Worm (Caenorhabditis elegans) whole organism, L1 larva: Measurements from ENCODE around the gene srg-69.

Source experiments
- C04F5.9 ChIP-seq: sonication (generic microtip); optimal IDR thresholded peaks from 2 replicates; lab custom pipeline; 2016; ENCODE audit warnings: missing genetic modification characterization, missing compliant biosample characterization
- C16A3.4 ChIP-seq: fragments of 150-350 bp; optimal IDR thresholded peaks from 2 replicates; lab custom pipeline; 2014; ENCODE audit warnings: missing biosample characterization, missing genetic modification characterization
- Y116A8C.19 ChIP-seq: sonication (generic microtip); optimal IDR thresholded peaks from 2 replicates; lab custom pipeline; 2016; ENCODE audit warnings: missing compliant biosample characterization, missing genetic modification characterization, borderline replicate concordance
- alr-1 ChIP-seq: fragments of 200-800 bp; sonication (Bioruptor generic); optimal IDR thresholded peaks from 2 replicates; lab custom pipeline; 2018; ENCODE audit warnings: borderline replicate concordance, mild to moderate bottlenecking, missing genetic modification characterization, missing compliant biosample characterization
- aly-2 ChIP-seq: fragments of 150-350 bp; optimal IDR thresholded peaks from 2 replicates; lab custom pipeline; 2014; ENCODE audit warnings: missing biosample characterization, missing genetic modification characterization
- blmp-1 ChIP-seq: fragments of 150-350 bp; optimal IDR thresholded peaks from 2 replicates; lab custom pipeline; 2014; ENCODE audit warnings: missing biosample characterization, missing genetic modification characterization
- ceh-63 ChIP-seq: fragments of 200-800 bp; sonication (Bioruptor generic); optimal IDR thresholded peaks from 2 replicates; lab custom pipeline; 2018; ENCODE audit warnings: mild to moderate bottlenecking, missing genetic modification characterization, missing compliant biosample characterization
- ceh-8 ChIP-seq: fragments of 200-800 bp; sonication (Bioruptor generic); optimal IDR thresholded peaks from 2 replicates; lab custom pipeline; 2018; ENCODE audit warnings: mild to moderate bottlenecking, missing genetic modification characterization, moderate library complexity, missing compliant biosample characterization
- ceh-88 ChIP-seq: fragments of 200-800 bp; sonication (Bioruptor generic); IDR thresholded peaks from 2 replicates; pipeline ENCODE4 v1.3.6; 2022; ENCODE audit warnings: missing genetic modification characterization, missing compliant biosample characterization
- ceh-90 ChIP-seq: sonication (generic microtip); optimal IDR thresholded peaks from 2 replicates; lab custom pipeline; 2016; ENCODE audit warnings: missing genetic modification characterization, missing compliant biosample characterization
- ces-1 ChIP-seq: fragments of 150-350 bp; optimal IDR thresholded peaks from 2 replicates; lab custom pipeline; 2014; ENCODE audit warnings: missing biosample characterization, missing genetic modification reagents, missing genetic modification characterization
- efl-3 ChIP-seq: fragments of 200-800 bp; sonication (Bioruptor generic); optimal IDR thresholded peaks from 2 replicates; lab custom pipeline; 2018; ENCODE audit warnings: mild to moderate bottlenecking, missing genetic modification characterization, missing compliant biosample characterization
- egl-13 ChIP-seq: sonication (generic microtip); optimal IDR thresholded peaks from 2 replicates; lab custom pipeline; 2016; ENCODE audit warnings: missing genotype, missing genetic modification reagents, missing genetic modification characterization, missing compliant biosample characterization
- elt-3 ChIP-seq, 6 experiments: fragments of 150-350 bp in 1 of 6; sonication (generic microtip); optimal IDR thresholded peaks; 2 replicates each; lab custom pipeline; 2017 to 2018; ENCODE audit warnings: missing biosample characterization in 6 of 6, missing genetic modification characterization in 6 of 6, inconsistent platforms in 1 of 6
- fkh-8 ChIP-seq: sonication (generic microtip); optimal IDR thresholded peaks from 2 replicates; lab custom pipeline; 2016; ENCODE audit warnings: mild to moderate bottlenecking, missing genetic modification characterization, missing compliant biosample characterization
- fos-1 ChIP-seq: fragments of 150-350 bp; optimal IDR thresholded peaks from 2 replicates; lab custom pipeline; 2014; ENCODE audit warnings: missing biosample characterization, missing genetic modification characterization
- hlh-4 ChIP-seq: sonication (generic microtip); optimal IDR thresholded peaks from 2 replicates; lab custom pipeline; 2016; ENCODE audit warnings: mild to moderate bottlenecking, missing genetic modification characterization, missing compliant biosample characterization
- hpl-2 ChIP-seq: fragments of 150-350 bp; optimal IDR thresholded peaks from 2 replicates; lab custom pipeline; 2014; ENCODE audit warnings: missing biosample characterization, missing genetic modification reagents, missing genetic modification characterization
- irx-1 ChIP-seq: sonication (generic microtip); optimal IDR thresholded peaks from 2 replicates; lab custom pipeline; 2016; ENCODE audit warnings: missing genetic modification characterization, missing compliant biosample characterization
- isw-1 ChIP-seq: fragments of 200-800 bp; sonication (Bioruptor generic); IDR thresholded peaks from 2 replicates; pipeline ENCODE4 v1.3.6; 2022; ENCODE audit warnings: missing genetic modification characterization, missing compliant biosample characterization
- jun-1 ChIP-seq: fragments of 150-350 bp; optimal IDR thresholded peaks from 2 replicates; lab custom pipeline; 2014; ENCODE audit warnings: missing biosample characterization, missing genetic modification reagents, missing genetic modification characterization
- lin-13 ChIP-seq: fragments of 150-350 bp; optimal IDR thresholded peaks from 2 replicates; lab custom pipeline; 2014; ENCODE audit warnings: missing biosample characterization, missing genetic modification reagents, missing genetic modification characterization
- lin-14 ChIP-seq: fragments of 200-800 bp; sonication (Bioruptor generic); optimal IDR thresholded peaks from 2 replicates; lab custom pipeline; 2018; ENCODE audit warnings: mild to moderate bottlenecking, missing genetic modification characterization, moderate library complexity, missing compliant biosample characterization
- lin-35 ChIP-seq, 2 experiments: fragments of 150-350 bp; optimal IDR thresholded peaks; 2 replicates each; lab custom pipeline; 2014; ENCODE audit warnings: missing biosample characterization in 2 of 2, missing genetic modification characterization in 2 of 2, missing genetic modification reagents in 2 of 2
- lir-3 ChIP-seq: sonication (generic microtip); optimal IDR thresholded peaks from 2 replicates; lab custom pipeline; 2016; ENCODE audit warnings: mild to moderate bottlenecking, missing genetic modification characterization, moderate library complexity, missing compliant biosample characterization; ENCODE audit not compliant: poor library complexity
- lsy-2 ChIP-seq, 2 experiments: fragments of 150-350 bp; optimal IDR thresholded peaks; 2 replicates each; lab custom pipeline; 2014; ENCODE audit warnings: missing biosample characterization in 2 of 2, missing genetic modification characterization in 2 of 2
- mep-1 ChIP-seq: fragments of 150-350 bp; optimal IDR thresholded peaks from 2 replicates; lab custom pipeline; 2014; ENCODE audit warnings: missing biosample characterization, missing genetic modification characterization
- nhr-11 ChIP-seq: fragments of 150-350 bp; optimal IDR thresholded peaks from 2 replicates; lab custom pipeline; 2014; ENCODE audit warnings: missing biosample characterization, missing genetic modification characterization
- nhr-12 ChIP-seq: sonication (generic microtip); optimal IDR thresholded peaks from 2 replicates; lab custom pipeline; 2017; ENCODE audit warnings: missing biosample characterization, missing genetic modification characterization
- nhr-19 ChIP-seq: fragments of 200-800 bp; sonication (Bioruptor generic); conservative IDR thresholded peaks from 2 replicates; pipeline ENCODE4 v1.3.6; 2022; ENCODE audit warnings: missing genetic modification characterization, missing compliant biosample characterization
- nhr-237 ChIP-seq: fragments of 150-350 bp; optimal IDR thresholded peaks from 2 replicates; lab custom pipeline; 2014; ENCODE audit warnings: missing biosample characterization, missing genetic modification characterization
- nhr-28 ChIP-seq: fragments of 150-350 bp; optimal IDR thresholded peaks from 2 replicates; lab custom pipeline; 2014; ENCODE audit warnings: missing biosample characterization, missing genetic modification characterization
- nhr-47 ChIP-seq: sonication (generic microtip); optimal IDR thresholded peaks from 2 replicates; lab custom pipeline; 2016; ENCODE audit warnings: mild to moderate bottlenecking, missing genetic modification characterization, moderate library complexity, missing compliant biosample characterization
- nhr-71 ChIP-seq: sonication (generic microtip); optimal IDR thresholded peaks from 2 replicates; lab custom pipeline; 2016; ENCODE audit warnings: mild to moderate bottlenecking, missing genetic modification characterization, moderate library complexity, missing compliant biosample characterization
- nhr-84 ChIP-seq: sonication (generic microtip); optimal IDR thresholded peaks from 2 replicates; lab custom pipeline; 2017; ENCODE audit warnings: missing biosample characterization, missing genetic modification characterization
- nhr-85 ChIP-seq: sonication (generic microtip); peaks from one replicate; lab custom pipeline; 2016; ENCODE audit warnings: missing genetic modification characterization, inconsistent platforms, missing compliant biosample characterization
- pag-3 ChIP-seq: sonication (generic microtip); optimal IDR thresholded peaks from 2 replicates; lab custom pipeline; 2017; ENCODE audit warnings: missing genetic modification characterization, mild to moderate bottlenecking, missing compliant biosample characterization, antibody characterized with exemption, borderline replicate concordance; ENCODE audit not compliant: insufficient read depth
- pax-3 ChIP-seq: fragments of 200-800 bp; sonication (Bioruptor generic); optimal IDR thresholded peaks from 2 replicates; lab custom pipeline; 2018; ENCODE audit warnings: mild to moderate bottlenecking, missing genetic modification characterization, moderate library complexity, missing compliant biosample characterization
- pqm-1 ChIP-seq: sonication (generic microtip); optimal IDR thresholded peaks from 3 replicates; lab custom pipeline; 2017; ENCODE audit warnings: missing biosample characterization, missing genetic modification characterization
- snu-23 ChIP-seq: sonication (generic microtip); optimal IDR thresholded peaks from 2 replicates; lab custom pipeline; 2016; ENCODE audit warnings: missing genetic modification characterization, missing compliant biosample characterization
- sox-4 ChIP-seq: sonication (generic microtip); optimal IDR thresholded peaks from 2 replicates; lab custom pipeline; 2016; ENCODE audit warnings: missing genetic modification characterization, missing compliant biosample characterization
- sptf-1 ChIP-seq: fragments of 150-350 bp; optimal IDR thresholded peaks from 2 replicates; lab custom pipeline; 2014; ENCODE audit warnings: missing biosample characterization, missing genetic modification characterization
- sup-37 ChIP-seq: fragments of 200-800 bp; sonication (Bioruptor generic); optimal IDR thresholded peaks from 2 replicates; lab custom pipeline; 2018; ENCODE audit warnings: mild to moderate bottlenecking, missing genetic modification characterization, missing compliant biosample characterization
- tbx-2 ChIP-seq: sonication (generic microtip); optimal IDR thresholded peaks from 2 replicates; lab custom pipeline; 2016; ENCODE audit warnings: missing genetic modification characterization, missing compliant biosample characterization
- tlp-1 ChIP-seq: fragments of 150-350 bp; optimal IDR thresholded peaks from 2 replicates; lab custom pipeline; 2014; ENCODE audit warnings: missing biosample characterization, missing genetic modification characterization
- unc-130 ChIP-seq: fragments of 150-350 bp; optimal IDR thresholded peaks from 2 replicates; lab custom pipeline; 2017; ENCODE audit warnings: missing biosample characterization, missing genetic modification characterization, inconsistent platforms
- unc-62 ChIP-seq: fragments of 150-350 bp; optimal IDR thresholded peaks from 2 replicates; lab custom pipeline; 2014; ENCODE audit warnings: missing biosample characterization, missing genetic modification reagents, missing genetic modification characterization
- unc-86 ChIP-seq: sonication (generic microtip); optimal IDR thresholded peaks from 2 replicates; lab custom pipeline; 2016; ENCODE audit warnings: missing genetic modification characterization, missing compliant biosample characterization
- vab-15 ChIP-seq: sonication (generic microtip); optimal IDR thresholded peaks from 2 replicates; lab custom pipeline; 2017; ENCODE audit warnings: missing genotype, mild to moderate bottlenecking, missing genetic modification characterization, missing compliant biosample characterization
- xbp-1 ChIP-seq: sonication (generic microtip); optimal IDR thresholded peaks from 2 replicates; lab custom pipeline; 2016; ENCODE audit warnings: missing genetic modification characterization, missing compliant biosample characterization
- ztf-11 ChIP-seq, 2 experiments: sonication (generic microtip); optimal IDR thresholded peaks; 2 replicates each; lab custom pipeline; 2016 to 2017; ENCODE audit warnings: missing genetic modification characterization in 2 of 2, missing biosample characterization in 1 of 2, missing compliant biosample characterization in 1 of 2
- ztf-4 ChIP-seq: fragments of 150-350 bp; optimal IDR thresholded peaks from 2 replicates; lab custom pipeline; 2014; ENCODE audit warnings: missing biosample characterization, missing genetic modification characterization

srg-69 gene

ce11 chrII:5340672-5341568, 14.6 kb upstream of the srg-69 start:
- TF ChIP-seq irx-1 (tag; lab: Kevin White, UChicago) (no peak), unc-62 (GFP tag; lab: Kevin White, UChicago) (no peak), isw-1 (no peak), hpl-2 (no peak), sup-37 (GFP tag; lab: Kevin White, UChicago) (no peak), unc-130 (tag; lab: Kevin White, UChicago) (no peak), ztf-11 (tag; optimal IDR thresholded peaks at IDR 0.05; lab: Kevin White, UChicago) (no peak), Y116A8C.19 (tag; lab: Kevin White, UChicago) (no peak), egl-13 (tag; lab: Kevin White, UChicago) (no peak), fkh-8 (tag; lab: Kevin White, UChicago) (peak; percentile 62), pax-3 (tag; lab: Kevin White, UChicago) (no peak), fos-1 (tag; lab: Kevin White, UChicago) (peak; percentile 10), alr-1 (tag; lab: Kevin White, UChicago) (no peak), nhr-12 (tag; lab: Kevin White, UChicago) (no peak), nhr-71 (tag; lab: Kevin White, UChicago) (no peak), hlh-4 (no peak), ceh-63 (GFP tag; lab: Kevin White, UChicago) (no peak), aly-2 (tag; lab: Kevin White, UChicago) (peak; percentile 76), nhr-85 (tag; lab: Kevin White, UChicago) (no peak), ztf-4 (tag; lab: Kevin White, UChicago) (no peak), lsy-2 (tag; optimal IDR thresholded peaks at IDR 0.05; lab: Kevin White, UChicago) (peak in 1 of 2 experiments; percentile 36), efl-3 (GFP tag; lab: Kevin White, UChicago) (no peak), nhr-28 (tag; lab: Kevin White, UChicago) (no peak), nhr-84 (tag; lab: Kevin White, UChicago) (no peak), lin-13 (GFP tag; lab: Kevin White, UChicago) (no peak), lin-35 (GFP tag; optimal IDR thresholded peaks at IDR 0.05; lab: Kevin White, UChicago) (no peak), elt-3 (tag; optimal IDR thresholded peaks at IDR 0.05; lab: Kevin White, UChicago) (no peak), jun-1 (no peak), snu-23 (no peak), ceh-90 (tag; lab: Kevin White, UChicago) (no peak), mep-1 (no peak), nhr-47 (tag; lab: Kevin White, UChicago) (peak; percentile 3), tlp-1 (tag; lab: Kevin White, UChicago) (no peak), C04F5.9 (tag; lab: Kevin White, UChicago) (no peak), pag-3 (no peak), ces-1 (no peak), sptf-1 (no peak), blmp-1 (no peak), xbp-1 (tag; lab: Kevin White, UChicago) (no peak), nhr-237 (tag; lab: Kevin White, UChicago) (no peak), pqm-1 (no peak), ceh-8 (GFP tag; lab: Kevin White, UChicago) (no peak), tbx-2 (no peak), nhr-19 (GFP tag; lab: Robert Waterston, UW) (no peak), C16A3.4 (tag; lab: Kevin White, UChicago) (no peak), lin-14 (no peak), lir-3 (no peak), sox-4 (tag; lab: Kevin White, UChicago) (no peak), unc-86 (tag; lab: Kevin White, UChicago) (no peak), nhr-11 (tag; lab: Kevin White, UChicago) (peak; percentile 15), vab-15 (tag; lab: Kevin White, UChicago) (no peak), ceh-88 (GFP tag; lab: Robert Waterston, UW) (peak; percentile 25; the same call in 1 of the 2 replicates)
